Fruit fly (Drosophila melanogaster) whole organism, embryonic: ENCODE data around the gene CG10570.

Experiments
- Bdp1 ChIP-seq: fragments of 200-800 bp; sonication (Bioruptor generic); optimal IDR thresholded peaks from 3 replicates; lab custom pipeline; 2016; ENCODE audit warnings: missing biosample characterization, missing genetic modification characterization
- CG11093 ChIP-seq: fragments of 200-800 bp; sonication (Bioruptor generic); IDR thresholded peaks from 3 replicates; pipeline ENCODE4 v1.3.6; 2022; ENCODE audit warnings: missing biosample characterization, missing genetic modification characterization
- CG11247 ChIP-seq: fragments of 200-800 bp; sonication (Bioruptor generic); IDR thresholded peaks from 2 replicates; pipeline ENCODE4 v1.3.6; 2022; ENCODE audit warnings: missing biosample characterization, missing genetic modification characterization
- CG11398 ChIP-seq: fragments of 200-800 bp; sonication (Bioruptor generic); optimal IDR thresholded peaks from 2 replicates; lab custom pipeline; 2016; ENCODE audit warnings: missing biosample characterization, missing genetic modification characterization
- CG11696 ChIP-seq: fragments of 200-800 bp; sonication (Bioruptor generic); IDR thresholded peaks from 2 replicates; pipeline ENCODE4 v1.3.6; 2022; ENCODE audit warnings: missing biosample characterization, missing genetic modification characterization
- CG12104 ChIP-seq: fragments of 200-800 bp; sonication (Bioruptor generic); optimal IDR thresholded peaks from 3 replicates; lab custom pipeline; 2016; ENCODE audit warnings: missing biosample characterization, missing genetic modification characterization
- CG12744 ChIP-seq: fragments of 200-800 bp; sonication (Bioruptor generic); optimal IDR thresholded peaks from 2 replicates; lab custom pipeline; 2016; ENCODE audit warnings: missing biosample characterization, missing genetic modification characterization
- CG13424 ChIP-seq: fragments of 200-800 bp; sonication (Bioruptor generic); optimal IDR thresholded peaks from 2 replicates; lab custom pipeline; 2019; ENCODE audit warnings: missing biosample characterization, mild to moderate bottlenecking, missing genetic modification characterization, moderate library complexity
- CG14441 ChIP-seq: fragments of 200-800 bp; sonication (Bioruptor generic); IDR thresholded peaks from 2 replicates; pipeline ENCODE4 v1.3.6; 2022; ENCODE audit warnings: missing biosample characterization, missing genetic modification characterization
- CG14860 ChIP-seq: fragments of 200-800 bp; sonication (Bioruptor generic); IDR thresholded peaks from 3 replicates; pipeline ENCODE4 v1.3.6; 2022; ENCODE audit warnings: missing biosample characterization, missing genetic modification characterization; ENCODE audit not compliant: partially characterized antibody
- CG15601 ChIP-seq: fragments of 200-800 bp; sonication (Bioruptor generic); optimal IDR thresholded peaks from 3 replicates; lab custom pipeline; 2019; ENCODE audit warnings: missing biosample characterization, mild to moderate bottlenecking, missing genetic modification characterization, moderate library complexity
- CG1647 ChIP-seq: fragments of 200-800 bp; sonication (Bioruptor generic); optimal IDR thresholded peaks from 3 replicates; lab custom pipeline; 2016; ENCODE audit warnings: missing biosample characterization, missing genetic modification characterization
- CG16815 ChIP-seq: fragments of 200-800 bp; sonication (Bioruptor generic); optimal IDR thresholded peaks from 3 replicates; lab custom pipeline; 2017; ENCODE audit warnings: missing biosample characterization, mild to moderate bottlenecking, missing genetic modification characterization
- CG17612 ChIP-seq: fragments of 200-800 bp; sonication (Bioruptor generic); IDR thresholded peaks from 2 replicates; pipeline ENCODE4 v1.3.6; 2022; ENCODE audit warnings: missing biosample characterization, missing genetic modification characterization
- CG18619 ChIP-seq: fragments of 200-800 bp; sonication (Bioruptor generic); optimal IDR thresholded peaks from 3 replicates; lab custom pipeline; 2017; ENCODE audit warnings: missing biosample characterization, mild to moderate bottlenecking, missing genetic modification characterization
- CG32772 ChIP-seq: fragments of 200-800 bp; sonication (Bioruptor generic); IDR thresholded peaks from 2 replicates; pipeline ENCODE4 v1.3.6; 2022; ENCODE audit warnings: missing biosample characterization, missing genetic modification characterization
- CG3407 ChIP-seq: fragments of 200-800 bp; sonication (Bioruptor generic); optimal IDR thresholded peaks from 2 replicates; lab custom pipeline; 2018; ENCODE audit warnings: missing biosample characterization, mild to moderate bottlenecking, missing genetic modification characterization
- CG3995 ChIP-seq: fragments of 200-800 bp; sonication (Bioruptor generic); optimal IDR thresholded peaks from 3 replicates; lab custom pipeline; 2016; ENCODE audit warnings: missing biosample characterization, missing genetic modification characterization
- CG4854 ChIP-seq: fragments of 200-800 bp; sonication (Bioruptor generic); optimal IDR thresholded peaks from 2 replicates; lab custom pipeline; 2016; ENCODE audit warnings: missing biosample characterization, missing genetic modification characterization, inconsistent platforms
- CG6813 ChIP-seq: fragments of 200-800 bp; sonication (Bioruptor generic); optimal IDR thresholded peaks from 2 replicates; lab custom pipeline; 2017; ENCODE audit warnings: missing biosample characterization, missing genetic modification characterization, mild to moderate bottlenecking, moderate library complexity, missing genetic modification reagents
- CG7556 ChIP-seq: fragments of 200-800 bp; sonication (Bioruptor generic); optimal IDR thresholded peaks from 2 replicates; lab custom pipeline; 2017; ENCODE audit warnings: missing biosample characterization, mild to moderate bottlenecking, missing genetic modification characterization
- CG9727 ChIP-seq: fragments of 200-800 bp; sonication (Bioruptor generic); optimal IDR thresholded peaks from 3 replicates; lab custom pipeline; 2017; ENCODE audit warnings: missing biosample characterization, mild to moderate bottlenecking, missing genetic modification characterization
- CTCF ChIP-seq: fragments of 200-800 bp; sonication (Bioruptor generic); optimal IDR thresholded peaks from 2 replicates; lab custom pipeline; 2017; ENCODE audit warnings: missing biosample characterization, mild to moderate bottlenecking, missing genetic modification characterization, moderate library complexity
- D19A ChIP-seq: fragments of 200-800 bp; optimal IDR thresholded peaks from 3 replicates; lab custom pipeline; 2019; ENCODE audit warnings: missing biosample characterization, mild to moderate bottlenecking, missing genetic modification characterization, moderate library complexity
- D19B ChIP-seq: fragments of 200-800 bp; sonication (Bioruptor generic); optimal IDR thresholded peaks from 2 replicates; lab custom pipeline; 2017; ENCODE audit warnings: missing biosample characterization, mild to moderate bottlenecking, missing genetic modification characterization
- Deaf1 ChIP-seq: fragments of 200-800 bp; optimal IDR thresholded peaks from 3 replicates; lab custom pipeline; 2019; ENCODE audit warnings: missing biosample characterization, mild to moderate bottlenecking, missing genetic modification characterization, moderate library complexity
- Dll ChIP-seq: fragments of 200-800 bp; sonication (Bioruptor generic); IDR thresholded peaks from 4 replicates; pipeline ENCODE4 v1.3.6; 2022; ENCODE audit warnings: missing biosample characterization, missing genetic modification characterization; ENCODE audit not compliant: partially characterized antibody
- HmgD ChIP-seq: fragments of 200-800 bp; sonication (Bioruptor generic); optimal IDR thresholded peaks from 3 replicates; lab custom pipeline; 2016; ENCODE audit warnings: missing biosample characterization, missing genetic modification characterization
- Myb ChIP-seq: fragments of 200-800 bp; sonication (Bioruptor generic); optimal IDR thresholded peaks from 2 replicates; lab custom pipeline; 2016; ENCODE audit warnings: missing biosample characterization, missing genetic modification characterization
- Sry-β ChIP-seq: fragments of 200-800 bp; sonication (Bioruptor generic); optimal IDR thresholded peaks from 2 replicates; lab custom pipeline; 2018; ENCODE audit warnings: missing biosample characterization, mild to moderate bottlenecking, missing genetic modification characterization, moderate library complexity
- ato ChIP-seq: fragments of 200-800 bp; sonication (Bioruptor generic); IDR thresholded peaks from 2 replicates; pipeline ENCODE4 v1.3.6; 2022; ENCODE audit warnings: missing biosample characterization, missing genetic modification characterization; ENCODE audit not compliant: partially characterized antibody
- chm ChIP-seq: fragments of 200-800 bp; sonication (Bioruptor generic); IDR thresholded peaks from 2 replicates; pipeline ENCODE4 v1.3.6; 2022; ENCODE audit warnings: missing biosample characterization, missing genetic modification characterization
- chn ChIP-seq: fragments of 200-800 bp; sonication (Bioruptor generic); optimal IDR thresholded peaks from 2 replicates; lab custom pipeline; 2016; ENCODE audit warnings: missing biosample characterization, missing genetic modification characterization
- dmrt11E ChIP-seq: fragments of 200-800 bp; sonication (Bioruptor generic); optimal IDR thresholded peaks from 3 replicates; lab custom pipeline; 2018; ENCODE audit warnings: missing biosample characterization, mild to moderate bottlenecking, missing genetic modification characterization, moderate library complexity
- esg ChIP-seq: fragments of 200-800 bp; sonication (Bioruptor generic); conservative IDR thresholded peaks from 2 replicates; pipeline ENCODE4 v1.3.6; 2022; ENCODE audit warnings: missing biosample characterization, missing genetic modification characterization
- eyg ChIP-seq: fragments of 200-800 bp; sonication (Bioruptor generic); optimal IDR thresholded peaks from 3 replicates; lab custom pipeline; 2016; ENCODE audit warnings: missing biosample characterization, missing genetic modification characterization
- jigr1 ChIP-seq: fragments of 200-800 bp; sonication (Bioruptor generic); IDR thresholded peaks from 3 replicates; pipeline ENCODE4 v1.3.6; 2022; ENCODE audit warnings: missing biosample characterization, missing genetic modification characterization
- mam ChIP-seq: fragments of 200-800 bp; sonication (Bioruptor generic); optimal IDR thresholded peaks from 3 replicates; lab custom pipeline; 2016; ENCODE audit warnings: missing biosample characterization, missing genetic modification characterization
- nerfin-1 ChIP-seq: fragments of 200-800 bp; sonication (Bioruptor generic); optimal IDR thresholded peaks from 3 replicates; lab custom pipeline; 2019; ENCODE audit warnings: missing biosample characterization, mild to moderate bottlenecking, missing genetic modification characterization, moderate library complexity
- pb ChIP-seq: fragments of 200-800 bp; sonication (Bioruptor generic); optimal IDR thresholded peaks from 3 replicates; lab custom pipeline; 2016; ENCODE audit warnings: missing biosample characterization, missing genetic modification characterization
- peb ChIP-seq: fragments of 200-800 bp; sonication (Bioruptor generic); IDR thresholded peaks from 2 replicates; pipeline ENCODE4 v1.3.6; 2022; ENCODE audit warnings: missing biosample characterization, missing genetic modification characterization
- prd ChIP-seq, 3 experiments: fragments of >200 bp in 2 of 3; fragments of 200-800 bp in 1 of 3; sonication (Bioruptor generic) in 1 of 3; optimal IDR thresholded peaks in 2 of 3; IDR thresholded peaks in 1 of 3; 2 replicates in 2 of 3; 3 replicates in 1 of 3; pipeline versions ENCODE4 v1.3.6 to Lab custom; 2017 to 2022; ENCODE audit warnings: missing biosample characterization in 1 of 3, missing genetic modification characterization in 1 of 3
- psq ChIP-seq: fragments of 200-800 bp; sonication (Bioruptor generic); optimal IDR thresholded peaks from 2 replicates; lab custom pipeline; 2017; ENCODE audit warnings: missing biosample characterization, missing genetic modification characterization
- sd ChIP-seq: fragments of 200-800 bp; sonication (Bioruptor generic); optimal IDR thresholded peaks from 3 replicates; lab custom pipeline; 2018; ENCODE audit warnings: missing biosample characterization, mild to moderate bottlenecking, missing genetic modification characterization, moderate library complexity
- seq ChIP-seq: fragments of 200-800 bp; sonication (Bioruptor generic); IDR thresholded peaks from 2 replicates; pipeline ENCODE4 v1.3.6; 2022; ENCODE audit warnings: missing biosample characterization, missing genetic modification characterization
- slbo ChIP-seq: fragments of 200-800 bp; sonication (Bioruptor generic); IDR thresholded peaks from 2 replicates; pipeline ENCODE4 v1.3.6; 2022; ENCODE audit warnings: missing biosample characterization, missing genetic modification characterization
- usp ChIP-seq: fragments of >200 bp; optimal IDR thresholded peaks from 2 replicates; lab custom pipeline; 2017; ENCODE audit warnings: missing biosample characterization, missing genetic modification characterization
- vfl ChIP-seq: fragments of 200-800 bp; sonication (Bioruptor generic); optimal IDR thresholded peaks from 2 replicates; lab custom pipeline; 2016; ENCODE audit warnings: missing biosample characterization, missing genetic modification characterization
- zf30C ChIP-seq: fragments of 200-800 bp; sonication (Bioruptor generic); optimal IDR thresholded peaks from 3 replicates; lab custom pipeline; 2018; ENCODE audit warnings: missing biosample characterization, mild to moderate bottlenecking, missing genetic modification characterization

The CG10570 gene

DNA sequence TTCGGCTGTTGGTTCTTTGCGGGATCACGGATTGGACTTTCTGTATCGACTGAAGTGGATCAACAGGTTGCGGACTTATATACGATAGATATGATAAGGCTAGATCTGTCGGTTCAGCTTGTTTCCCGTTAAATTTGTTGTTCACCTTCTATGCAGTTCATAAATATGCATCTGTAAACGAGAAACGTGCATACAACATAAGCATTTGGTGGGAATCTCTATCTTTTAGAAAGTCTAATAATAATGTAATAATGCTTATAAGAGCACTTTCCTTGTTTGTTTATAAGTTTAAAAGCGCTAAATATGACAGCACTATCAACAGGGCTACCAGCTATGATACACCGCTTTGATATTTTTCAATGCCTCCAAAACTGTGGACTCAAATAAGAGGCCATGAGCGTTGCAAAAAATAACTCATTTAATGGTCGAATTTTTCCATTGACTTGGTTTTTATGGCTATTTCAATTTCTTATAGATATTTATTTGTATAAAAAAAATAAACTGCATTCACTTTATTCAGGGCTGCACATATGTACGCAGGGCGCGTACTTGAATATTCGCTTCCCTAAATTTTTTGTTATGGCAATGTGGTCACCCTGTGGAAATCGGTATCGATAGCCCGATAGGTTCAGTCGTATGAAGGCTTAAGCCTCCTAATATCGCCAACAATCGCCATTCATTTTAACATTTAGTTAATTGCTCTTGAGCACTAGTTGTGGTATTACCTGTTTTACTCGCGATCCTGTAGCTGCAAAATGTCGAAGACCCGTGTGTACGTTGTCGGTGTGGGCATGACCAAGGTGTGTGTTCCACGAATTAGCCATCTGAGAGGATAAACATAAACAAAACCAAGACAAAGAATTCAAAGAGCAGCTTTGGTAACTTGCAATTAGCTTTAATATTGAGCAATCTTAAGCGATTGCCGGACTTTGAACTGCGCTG, 19.8 kb upstream of the CG10570 start, which contains the start of the genes CG17597 and ScpX (continued):
- TF ChIP-seq CG11696 (GFP tag; lab: Robert Waterston, UW) (no peak), CG4854 (GFP tag; lab: Kevin White, UChicago) (peak; percentile 39), ato (GFP tag; lab: Robert Waterston, UW) (peak; percentile 90), slbo (GFP tag; lab: Robert Waterston, UW) (peak; percentile 67), CG1647 (peak; percentile 51), CG11093 (GFP tag; lab: Robert Waterston, UW) (no peak), usp (GFP tag; lab: Kevin White, UChicago) (no peak), dmrt11E (tag; lab: Kevin White, UChicago) (peak; percentile 58), CG11247 (GFP tag; lab: Robert Waterston, UW) (0 out of 2 replicates have a peak, but pooled peaks have one; percentile 24), seq (GFP tag; lab: Robert Waterston, UW) (no peak), Deaf1 (tag; lab: Kevin White, UChicago) (no peak), nerfin-1 (tag; lab: Kevin White, UChicago) (peak; percentile 11), CG11398 (no peak), CG15601 (tag; lab: Kevin White, UChicago) (peak; percentile 46), Myb (GFP tag; lab: Kevin White, UChicago) (peak; percentile 27), Dll (GFP tag; lab: Robert Waterston, UW) (peak; percentile 83), CG18619 (GFP tag; lab: Kevin White, UChicago) (peak; percentile 44), zf30C (GFP tag; lab: Kevin White, UChicago) (no peak), CG12104 (peak; percentile 71), Bdp1 (peak; percentile 13), sd (tag; lab: Kevin White, UChicago) (no peak), CG9727 (GFP tag; lab: Kevin White, UChicago) (peak; percentile 69), jigr1 (GFP tag; lab: Robert Waterston, UW) (no peak), D19B (GFP tag; lab: Kevin White, UChicago) (peak; percentile 44), CG3995 (peak; percentile 24), CG32772 (GFP tag; lab: Robert Waterston, UW) (peak; percentile 39; the same call in 1 of the 2 replicates), psq (GFP tag; lab: Kevin White, UChicago) (no peak), HmgD (peak; percentile 21), chm (no peak), chn (GFP tag; lab: Kevin White, UChicago) (peak; percentile 72), CG17612 (GFP tag; lab: Robert Waterston, UW) (no peak), prd (optimal IDR thresholded peaks at IDR 0.05; lab: Kevin White, UChicago) (no peak), prd (GFP tag; IDR thresholded peaks at IDR 0.05; lab: Robert Waterston, UW) (peak; percentile 69; the same call in 2 of the 3 replicates), CG3407 (GFP tag; lab: Kevin White, UChicago) (peak; percentile 42), vfl (GFP tag; lab: Kevin White, UChicago) (peak; percentile 66), peb (GFP tag; lab: Robert Waterston, UW) (no peak), mam (GFP tag; lab: Kevin White, UChicago) (peak; percentile 69), esg (GFP tag; lab: Robert Waterston, UW) (no peak), CG14441 (GFP tag; lab: Robert Waterston, UW) (peak; percentile 52; the same call in 1 of the 2 replicates), D19A (peak; percentile 26), eyg (GFP tag; lab: Kevin White, UChicago) (peak; percentile 38), CG13424 (peak; percentile 67), CTCF (peak; percentile 11), CG7556 (GFP tag; lab: Kevin White, UChicago) (peak; percentile 31), CG14860 (GFP tag; lab: Robert Waterston, UW) (peak; percentile 84), CG16815 (GFP tag; lab: Kevin White, UChicago) (peak; percentile 26), CG12744 (GFP tag; lab: Kevin White, UChicago) (no peak), CG6813 (GFP tag; lab: Kevin White, UChicago) (no peak), Sry-β (GFP tag; lab: Kevin White, UChicago) (peak; percentile 100), pb (GFP tag; lab: Kevin White, UChicago) (no peak)
